Fruit fly (Drosophila melanogaster): ENCODE measurements around the gene Ptip.

Gene Ptip

DNA sequence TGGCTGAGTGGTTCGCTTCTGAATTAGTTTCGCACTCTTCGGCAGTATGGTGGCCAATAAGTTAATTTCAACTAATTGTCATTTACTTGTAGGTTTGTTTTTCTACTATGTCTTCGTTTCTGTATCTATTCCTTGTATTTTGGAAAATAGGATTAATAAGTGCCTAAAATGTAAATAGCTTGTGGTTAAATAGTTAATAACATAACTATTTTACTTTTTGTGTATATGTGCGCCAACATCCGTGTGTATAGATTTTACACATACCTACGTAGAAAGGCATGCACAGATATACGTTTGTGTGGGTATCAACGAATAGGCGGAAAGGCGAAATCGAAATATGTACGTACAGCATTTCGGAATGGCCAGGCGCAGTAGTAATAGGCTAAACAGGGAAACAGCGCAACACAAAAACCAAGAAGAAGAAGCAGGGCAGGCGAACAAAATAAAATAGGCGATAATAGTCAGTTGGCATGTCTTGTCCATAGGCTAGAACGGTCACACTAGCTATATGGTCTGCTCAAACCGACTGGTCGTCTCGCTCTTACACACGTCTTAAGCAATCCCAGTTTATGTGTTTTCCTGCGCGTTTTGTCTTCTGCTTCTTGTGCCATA, 26.3 kb downstream of the Ptip start (continued):
- TF ChIP-seq CG1832 (GFP tag; optimal IDR thresholded peaks at IDR 0.05) (peak; percentile 62), oc (tag; optimal IDR thresholded peaks at IDR 0.05) (peak; percentile 72), pros (GFP tag; optimal IDR thresholded peaks at IDR 0.05) (peak; percentile 2), Ssrp (tag; optimal IDR thresholded peaks at IDR 0.05) (no peak), cwo (GFP tag; optimal IDR thresholded peaks at IDR 0.05) (no peak), CG30403 (GFP tag; optimal IDR thresholded peaks at IDR 0.05) (no peak), zen2 (GFP tag; IDR thresholded peaks at IDR 0.05; ENCODE audit: partially characterized antibody) (0 out of 3 replicates have a peak, but pooled peaks have one; percentile 12), CG12219 (GFP tag; optimal IDR thresholded peaks at IDR 0.05) (peak; percentile 9), D19B (GFP tag; optimal IDR thresholded peaks at IDR 0.05) (no peak), Med (GFP tag) (peak; percentile 86), grau (tag; optimal IDR thresholded peaks at IDR 0.05) (peak; percentile 6), kni (GFP tag; optimal IDR thresholded peaks at IDR 0.05) (peak; percentile 12), Ets97D (GFP tag; optimal IDR thresholded peaks at IDR 0.05) (peak; percentile 49), hkb (optimal IDR thresholded peaks at IDR 0.05) (no peak), hkb (GFP tag; IDR thresholded peaks at IDR 0.05) (no peak; the same call in 1 of the 2 replicates)

DNA sequence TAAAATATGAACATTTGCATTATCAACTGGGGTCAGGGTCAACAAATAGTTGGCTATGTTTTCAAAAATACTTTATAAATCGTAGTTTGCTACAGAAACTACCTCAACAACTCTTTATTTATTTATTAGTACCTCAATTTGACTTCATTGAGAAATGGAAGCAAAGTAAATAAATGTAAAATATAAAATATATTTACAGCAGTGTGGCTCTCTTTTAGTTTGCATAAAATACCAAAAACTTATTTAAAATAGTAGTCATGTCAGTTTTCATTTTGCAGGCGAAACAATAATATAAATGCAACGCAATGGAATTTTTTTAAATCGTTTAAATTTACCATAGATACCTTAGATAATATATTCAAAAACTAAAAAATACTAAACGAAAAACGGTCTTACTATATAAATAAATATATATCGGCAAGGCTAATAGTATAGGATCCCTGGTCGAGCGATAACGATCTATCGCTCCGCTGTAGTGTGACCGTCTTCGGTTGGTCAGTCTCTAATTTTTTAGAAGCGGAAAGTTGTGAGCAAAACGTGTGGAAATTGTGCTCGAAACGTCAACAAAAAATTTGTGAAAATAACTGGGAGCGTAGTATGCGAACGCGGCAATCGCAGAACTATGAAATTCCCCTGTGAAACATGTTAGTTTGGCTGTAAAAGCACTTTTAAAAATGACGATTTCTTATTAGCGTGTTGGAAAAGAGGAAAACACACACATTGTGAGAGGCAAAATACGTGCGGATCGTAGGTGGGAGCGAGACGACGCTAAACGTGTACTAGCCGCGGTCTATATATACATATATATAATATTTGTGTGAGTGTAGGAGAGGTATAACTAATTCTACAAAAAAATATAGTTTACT, 27.0 kb downstream of the Ptip start, which contains the start of the genes Nprl3 and upSET:
Gene Nprl3, minus strand, starts transcription at position 223 of the 866 bp plus-strand sequence.
Gene upSET, plus strand, starts transcription at position 470 of the 866 bp plus-strand sequence.
- TF ChIP-seq Opbp (GFP tag; IDR thresholded peaks at IDR 0.05; ENCODE audit: partially characterized antibody) (peak; percentile 93), CG4360 (GFP tag; IDR thresholded peaks at IDR 0.05) (no peak), CG31224 (GFP tag; IDR thresholded peaks at IDR 0.05) (no peak), hb (GFP tag; IDR thresholded peaks at IDR 0.05; ENCODE audit: partially characterized antibody) (peak; percentile 83), dm (GFP tag; optimal IDR thresholded peaks at IDR 0.05) (peak; percentile 52), YL-1 (GFP tag; optimal IDR thresholded peaks at IDR 0.05) (peak; percentile 81), NK7.1 (GFP tag; optimal IDR thresholded peaks at IDR 0.05) (no peak), Med (GFP tag) (peak; percentile 81), CG32532 (GFP tag; IDR thresholded peaks at IDR 0.05) (0 out of 2 replicates have a peak, but pooled peaks have one; percentile 41), Fer1 (GFP tag; optimal IDR thresholded peaks at IDR 0.05) (no peak), CG42726 (GFP tag; IDR thresholded peaks at IDR 0.05; ENCODE audit: partially characterized antibody) (peak; percentile 89), Dad (GFP tag; optimal IDR thresholded peaks at IDR 0.05) (no peak), chn (GFP tag; optimal IDR thresholded peaks at IDR 0.05) (no peak), CG18262 (tag; optimal IDR thresholded peaks at IDR 0.05) (peak; percentile 4), CG17361 (GFP tag; IDR thresholded peaks at IDR 0.05) (peak; percentile 63; the same call in 2 of the 3 replicates), CG7928 (GFP tag; optimal IDR thresholded peaks at IDR 0.05) (peak; percentile 93), CG4424 (GFP tag; optimal IDR thresholded peaks at IDR 0.05) (peak; percentile 14), usp (GFP tag; optimal IDR thresholded peaks at IDR 0.05) (no peak), sqz (GFP tag; optimal IDR thresholded peaks at IDR 0.05) (peak; percentile 38), MBD-R2 (GFP tag; IDR thresholded peaks at IDR 0.05) (peak; percentile 24; the same call in 1 of the 2 replicates), Hsf (GFP tag; optimal IDR thresholded peaks at IDR 0.05) (peak; percentile 20), trem (tag; optimal IDR thresholded peaks at IDR 0.05) (peak; percentile 88), CG13287 (GFP tag; IDR thresholded peaks at IDR 0.05; ENCODE audit: partially characterized antibody) (peak; percentile 88), NC2α (GFP tag; optimal IDR thresholded peaks at IDR 0.05) (no peak), fd102C (GFP tag; optimal IDR thresholded peaks at IDR 0.05) (no peak), CG11504 (tag; optimal IDR thresholded peaks at IDR 0.05) (peak; percentile 44), CG1603 (tag; optimal IDR thresholded peaks at IDR 0.05) (peak; percentile 39), Ets97D (GFP tag; optimal IDR thresholded peaks at IDR 0.05) (peak; percentile 65), Sin3A (optimal IDR thresholded peaks at IDR 0.05) (peak; percentile 52), unc-4 (GFP tag; IDR thresholded peaks at IDR 0.05; ENCODE audit: partially characterized antibody) (peak; percentile 85), CG17829 (tag; optimal IDR thresholded peaks at IDR 0.05) (peak; percentile 46), CG1832 (GFP tag; optimal IDR thresholded peaks at IDR 0.05) (peak; percentile 63), CG6791 (GFP tag; IDR thresholded peaks at IDR 0.05; ENCODE audit: partially characterized antibody) (peak; percentile 83), CG15601 (tag; optimal IDR thresholded peaks at IDR 0.05) (peak; percentile 24)
